Fruit fly (Drosophila melanogaster): ENCODE results near the gene CG17190.

- TF ChIP-seq Smox (GFP tag; optimal IDR thresholded peaks at IDR 0.05) (peak; percentile 89), Hr39 (GFP tag; optimal IDR thresholded peaks at IDR 0.05) (peak; percentile 85), dac (GFP tag; optimal IDR thresholded peaks at IDR 0.05) (peak; percentile 59), Hr4 (GFP tag; optimal IDR thresholded peaks at IDR 0.05) (peak; percentile 88), Hr38 (GFP tag; optimal IDR thresholded peaks at IDR 0.05) (peak; percentile 8), CG8319 (GFP tag; optimal IDR thresholded peaks at IDR 0.05) (peak; percentile 12), Sox15 (GFP tag; optimal IDR thresholded peaks at IDR 0.05) (peak; percentile 83), CG6792 (GFP tag; optimal IDR thresholded peaks at IDR 0.05) (peak; percentile 74), spab (GFP tag; optimal IDR thresholded peaks at IDR 0.05) (no peak), vri (GFP tag; optimal IDR thresholded peaks at IDR 0.05) (no peak), Eip93F (GFP tag; optimal IDR thresholded peaks at IDR 0.05) (no peak), CG6854 (GFP tag; optimal IDR thresholded peaks at IDR 0.05) (no peak)
Measured at dm6 chr3R:20021152-20021769, 8.0 kb upstream of the CG17190 start, which contains the start of the genes PIG-L and psidin.

All from whole organism, prepupa.